Fruit fly (Drosophila melanogaster): Measurements from ENCODE around the gene CG13921.

DNA sequence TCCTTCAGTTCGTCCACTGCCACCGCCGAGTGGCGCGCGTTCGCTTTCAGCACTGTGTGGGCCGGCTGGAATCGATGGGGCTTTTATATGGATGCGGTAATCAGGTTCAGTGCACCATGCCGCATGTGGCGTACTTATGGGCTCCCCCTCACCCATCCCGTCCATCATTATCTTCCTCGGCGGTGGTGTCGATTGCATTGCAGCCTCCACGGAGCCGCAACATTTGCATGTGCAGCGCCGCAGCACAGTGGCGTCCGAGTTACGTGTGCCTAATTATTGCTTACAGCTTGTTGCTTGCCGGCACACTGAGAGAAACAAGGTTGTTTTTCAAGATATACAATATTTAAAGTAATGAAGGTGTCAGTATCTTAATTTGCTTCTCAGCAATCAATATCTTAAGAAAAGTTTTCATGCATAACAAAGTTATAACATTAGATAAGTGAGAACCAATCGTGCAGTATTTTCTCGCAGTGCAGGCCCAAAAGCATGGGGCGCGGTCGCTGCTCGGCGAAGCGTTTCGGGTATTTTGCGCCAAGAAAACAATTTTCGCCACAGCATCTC lies 44.3 kb upstream of the CG13921 start, which contains the start of gene CG13931:
- TF ChIP-seq CG8478 (optimal IDR thresholded peaks at IDR 0.05) (no peak), Dll (optimal IDR thresholded peaks at IDR 0.05) (no peak), usp (GFP tag; optimal IDR thresholded peaks at IDR 0.05) (no peak), pan (optimal IDR thresholded peaks at IDR 0.05) (no peak)

Measured in whole organism.